Worm (Caenorhabditis elegans): ENCODE data around the gene F58G1.7.

The F58G1.7 gene

DNA sequence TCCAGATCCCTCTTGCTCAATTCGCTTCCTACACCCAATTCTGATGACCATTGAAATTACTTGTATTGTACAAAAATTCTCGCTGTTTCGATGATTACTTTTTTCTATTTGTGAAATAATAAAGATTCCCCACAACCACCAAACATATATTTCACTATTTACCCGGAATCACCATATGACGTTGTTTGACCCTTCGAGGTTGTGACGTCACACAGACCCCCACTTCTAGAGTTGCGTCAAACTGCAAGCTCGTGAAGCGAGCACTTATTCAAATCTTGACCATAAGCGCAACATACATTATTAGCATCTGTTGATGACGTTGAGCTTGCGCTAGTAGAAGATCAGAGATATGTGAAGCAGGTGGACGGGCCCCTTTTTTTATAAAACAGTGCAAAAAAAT, 44.9 kb upstream of the F58G1.7 start:
- TF ChIP-seq ccch-3 (GFP tag; optimal IDR thresholded peaks at IDR 0.05) (no peak), ztf-26 (tag; optimal IDR thresholded peaks at IDR 0.05) (no peak), somi-1 (GFP tag; optimal IDR thresholded peaks at IDR 0.05) (no peak), nhr-120 (GFP tag; IDR thresholded peaks at IDR 0.05) (no peak), B0336.3 (GFP tag; IDR thresholded peaks at IDR 0.05) (no peak), tbx-9 (tag; optimal IDR thresholded peaks at IDR 0.05; ENCODE audit: borderline replicate concordance) (no peak), mxl-1 (tag; optimal IDR thresholded peaks at IDR 0.05) (no peak), F33H1.4 (GFP tag; IDR thresholded peaks at IDR 0.05) (no peak), F57A8.1 (GFP tag; optimal IDR thresholded peaks at IDR 0.05) (no peak), aptf-2 (GFP tag; conservative IDR thresholded peaks at IDR 0.05) (no peak), dpff-1 (tag; optimal IDR thresholded peaks at IDR 0.05) (no peak), F23B12.7 (tag; optimal IDR thresholded peaks at IDR 0.05; ENCODE audit: insufficient read depth) (no peak), F22D6.2 (tag; optimal IDR thresholded peaks at IDR 0.05) (no peak), lin-35 (GFP tag; optimal IDR thresholded peaks at IDR 0.05) (no peak), B0035.1 (tag; optimal IDR thresholded peaks at IDR 0.05) (no peak), F49E8.2 (tag; optimal IDR thresholded peaks at IDR 0.05; ENCODE audit: insufficient read depth) (no peak), F39B2.1 (GFP tag; IDR thresholded peaks at IDR 0.05) (no peak), madf-3 (GFP tag; IDR thresholded peaks at IDR 0.05) (no peak)

DNA sequence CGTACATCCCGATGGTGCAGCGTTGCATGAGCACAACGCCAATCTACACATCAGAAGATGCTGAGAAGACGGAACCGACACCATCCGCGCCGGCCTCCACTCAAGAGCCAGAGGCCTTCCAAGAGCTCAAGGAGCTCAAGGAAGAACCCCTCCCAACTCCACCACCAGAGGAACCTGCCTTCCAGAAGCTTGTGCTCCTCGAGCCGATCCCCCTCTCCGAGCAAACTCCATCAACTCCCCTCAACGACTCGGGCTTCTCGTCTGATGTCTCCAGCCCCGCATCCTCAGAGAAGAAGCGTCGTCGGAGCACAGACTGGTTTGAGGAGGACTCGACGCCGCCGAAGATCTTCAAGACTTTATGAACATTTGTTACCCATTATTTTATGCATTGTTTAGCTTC, 44.1 kb upstream of the F58G1.7 start:
- TF ChIP-seq efl-1 (GFP tag; optimal IDR thresholded peaks at IDR 0.05) (no peak), zfh-2 (GFP tag; conservative IDR thresholded peaks at IDR 0.05) (peak; percentile 82), egrh-3 (GFP tag; IDR thresholded peaks at IDR 0.05) (peak; percentile 85; the same call in 1 of the 2 replicates), ceh-40 (GFP tag; IDR thresholded peaks at IDR 0.05) (no peak)

DNA sequence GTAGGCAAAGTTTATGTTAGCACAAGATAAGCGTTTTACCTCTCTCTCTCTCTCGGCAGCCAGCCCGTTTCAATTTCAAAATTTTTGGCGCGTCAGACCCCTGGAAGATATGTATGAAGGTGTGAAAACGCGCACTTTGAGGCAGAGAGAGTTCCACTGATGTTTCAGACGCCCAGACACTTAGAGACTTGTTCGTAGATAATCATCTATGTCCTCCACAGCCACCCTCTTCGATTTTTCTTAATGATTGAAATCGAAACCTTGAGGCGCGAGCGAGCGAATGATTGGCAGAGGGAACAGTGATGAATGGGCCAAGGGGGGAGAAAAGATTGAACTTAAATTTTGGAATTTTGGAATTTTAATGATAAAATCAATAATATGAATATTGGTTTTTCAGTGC, 43.5 kb upstream of the F58G1.7 start:
- TF ChIP-seq madf-10 (tag; optimal IDR thresholded peaks at IDR 0.05) (no peak), ztf-22 (GFP tag; optimal IDR thresholded peaks at IDR 0.05) (no peak), ceh-27 (GFP tag; optimal IDR thresholded peaks at IDR 0.05) (no peak), F57A8.1 (GFP tag; optimal IDR thresholded peaks at IDR 0.05) (no peak), C06A6.2 (GFP tag; conservative IDR thresholded peaks at IDR 0.05) (no peak), hmg-20 (GFP tag; IDR thresholded peaks at IDR 0.05) (no peak)

DNA sequence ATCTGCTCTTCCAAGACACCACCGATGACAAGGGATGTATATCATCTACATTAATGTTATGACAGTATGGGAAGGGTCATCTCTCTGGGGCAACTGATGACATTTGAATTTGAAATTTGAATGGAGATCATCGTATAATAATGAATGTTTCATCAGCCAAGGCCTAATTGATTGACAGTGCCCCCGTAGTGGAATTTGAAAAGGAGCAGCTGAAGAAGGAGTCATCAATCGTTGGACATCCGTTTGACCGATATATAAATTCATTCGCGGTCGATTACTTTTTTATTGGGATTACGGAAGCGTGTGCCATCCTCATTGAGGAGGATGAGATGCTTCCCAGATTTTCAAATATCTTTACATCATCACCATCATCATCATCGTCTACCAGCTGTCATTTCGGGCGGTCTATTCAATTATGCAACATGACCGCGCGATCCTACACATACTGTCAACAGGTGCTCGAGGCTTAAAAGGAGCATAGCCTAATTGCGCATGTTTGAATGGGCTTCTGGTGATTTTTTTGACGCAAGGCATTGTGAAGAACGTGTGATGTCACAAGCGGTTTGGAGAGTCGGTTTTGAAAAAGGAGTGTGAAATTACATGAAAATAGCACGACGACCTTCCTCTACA, 43.0 kb upstream of the F58G1.7 start:
- TF ChIP-seq F57C9.4 (tag; optimal IDR thresholded peaks at IDR 0.05) (no peak), egl-18 (GFP tag; IDR thresholded peaks at IDR 0.05) (no peak), ztf-28 (GFP tag; IDR thresholded peaks at IDR 0.05) (no peak), fkh-3 (tag; optimal IDR thresholded peaks at IDR 0.05) (no peak), madf-8 (GFP tag; conservative IDR thresholded peaks at IDR 0.05) (no peak), hrde-1 (tag; optimal IDR thresholded peaks at IDR 0.05; ENCODE audit: borderline replicate concordance) (no peak), F57A8.1 (GFP tag; optimal IDR thresholded peaks at IDR 0.05) (no peak), hmg-20 (GFP tag; IDR thresholded peaks at IDR 0.05) (no peak)

DNA sequence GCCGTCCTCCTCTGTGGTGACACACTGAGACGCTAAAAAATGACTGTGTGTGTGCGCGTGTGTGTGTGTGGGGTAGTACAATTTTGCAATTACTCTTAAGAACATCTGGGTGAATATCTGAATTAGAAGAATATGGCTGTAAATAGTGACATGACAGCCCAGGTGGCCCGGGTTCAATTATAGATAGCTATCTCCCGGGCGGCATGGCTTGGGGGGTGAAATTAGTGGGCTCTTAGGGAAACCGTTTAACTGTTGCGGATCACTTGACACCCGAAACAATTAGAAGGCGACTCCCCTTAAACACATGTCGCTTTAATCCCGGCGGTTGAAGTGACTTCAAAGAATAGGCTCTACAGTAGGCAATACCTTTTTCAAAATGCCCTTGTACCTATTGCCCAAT, 42.1 kb upstream of the F58G1.7 start:
- TF ChIP-seq chd-7 (tag; optimal IDR thresholded peaks at IDR 0.05) (no peak), him-1 (tag; optimal IDR thresholded peaks at IDR 0.05) (no peak), attf-6 (GFP tag; IDR thresholded peaks at IDR 0.05) (no peak), rcor-1 (GFP tag; IDR thresholded peaks at IDR 0.05) (no peak), zfh-2 (GFP tag; conservative IDR thresholded peaks at IDR 0.05) (no peak), zim-3 (tag; optimal IDR thresholded peaks at IDR 0.05) (no peak), madf-3 (GFP tag; IDR thresholded peaks at IDR 0.05) (no peak), tbx-9 (tag; optimal IDR thresholded peaks at IDR 0.05; ENCODE audit: borderline replicate concordance) (no peak), Y53F4B.3 (GFP tag; IDR thresholded peaks at IDR 0.05) (no peak)

All from whole organism, young adult.